Worm (Caenorhabditis elegans) whole organism, L4 larva: Measurements from ENCODE around the gene Y54G2A.48.

ENCODE experiments used
- R02D3.7 ChIP-seq: fragments of 150-350 bp; sonication (generic microtip); optimal IDR thresholded peaks from 3 replicates; lab custom pipeline; 2014; ENCODE audit warnings: missing biosample characterization, missing genetic modification characterization
- Y75B8A.6 ChIP-seq: fragments of 200-800 bp; sonication (Bioruptor generic); IDR thresholded peaks from 2 replicates; pipeline ENCODE4 v1.3.6; 2022; ENCODE audit warnings: missing genetic modification reagents, missing genetic modification characterization, missing compliant biosample characterization
- ZK337.2 ChIP-seq: fragments of 200-800 bp; sonication (Bioruptor generic); IDR thresholded peaks from 2 replicates; pipeline ENCODE4 v1.3.6; 2022; ENCODE audit warnings: missing genetic modification reagents, missing genetic modification characterization, missing compliant biosample characterization
- aha-1 ChIP-seq: fragments of 150-350 bp; peaks from one replicate; lab custom pipeline; 2014; ENCODE audit warnings: missing biosample characterization, missing genetic modification characterization
- ama-1 ChIP-seq: fragments of 150-350 bp; optimal IDR thresholded peaks from 2 replicates; lab custom pipeline; 2014; ENCODE audit warnings: inconsistent platforms, mixed read lengths
- ceh-28 ChIP-seq: fragments of 150-350 bp; optimal IDR thresholded peaks from 2 replicates; lab custom pipeline; 2014; ENCODE audit warnings: missing biosample characterization, missing genetic modification reagents, missing genetic modification characterization
- ceh-32 ChIP-seq: sonication (generic microtip); optimal IDR thresholded peaks from 2 replicates; lab custom pipeline; 2016; ENCODE audit warnings: mild to moderate bottlenecking, missing genetic modification characterization, missing compliant biosample characterization; ENCODE audit not compliant: poor library complexity
- ctbp-1 ChIP-seq: fragments of 200-800 bp; sonication (Bioruptor generic); IDR thresholded peaks from 2 replicates; pipeline ENCODE4 v1.3.6; 2022; ENCODE audit warnings: missing genetic modification reagents, missing genetic modification characterization, missing compliant biosample characterization
- daf-12 ChIP-seq: fragments of 150-350 bp; optimal IDR thresholded peaks from 2 replicates; lab custom pipeline; 2014; ENCODE audit warnings: missing biosample characterization, missing genetic modification reagents, missing genetic modification characterization
- daf-16 ChIP-seq, 3 experiments: sonication (generic microtip); optimal IDR thresholded peaks; 2 replicates each; lab custom pipeline; 2016 to 2017; ENCODE audit warnings: missing genetic modification characterization in 3 of 3, missing genetic modification reagents in 3 of 3, mild to moderate bottlenecking in 2 of 3, missing compliant biosample characterization in 2 of 3, missing biosample characterization in 1 of 3, moderate library complexity in 1 of 3
- daf-19 ChIP-seq: fragments of 200-800 bp; sonication (Bioruptor generic); conservative IDR thresholded peaks from 2 replicates; pipeline ENCODE4 v1.3.6; 2022; ENCODE audit warnings: missing genetic modification characterization, missing compliant biosample characterization
- dmd-6 ChIP-seq: fragments of 200-800 bp; sonication (Bioruptor generic); IDR thresholded peaks from 2 replicates; pipeline ENCODE4 v1.3.6; 2022; ENCODE audit warnings: missing genetic modification reagents, missing genetic modification characterization, missing compliant biosample characterization
- dmd-8 ChIP-seq: fragments of 200-800 bp; sonication (Bioruptor generic); IDR thresholded peaks from 2 replicates; pipeline ENCODE4 v1.3.6; 2022; ENCODE audit warnings: missing genetic modification characterization, missing compliant biosample characterization
- fkh-10 ChIP-seq: fragments of 150-350 bp; optimal IDR thresholded peaks from 2 replicates; lab custom pipeline; 2014; ENCODE audit warnings: missing biosample characterization, missing genetic modification reagents, missing genetic modification characterization
- hif-1 ChIP-seq, 2 experiments: sonication (generic microtip); optimal IDR thresholded peaks; 2 replicates each; lab custom pipeline; 2016 to 2017; ENCODE audit warnings: missing compliant biosample characterization in 2 of 2, missing genetic modification characterization in 2 of 2, missing genetic modification reagents in 2 of 2, missing genotype in 2 of 2, mild to moderate bottlenecking in 1 of 2
- hlh-11 ChIP-seq: fragments of 200-800 bp; sonication (Bioruptor generic); optimal IDR thresholded peaks from 2 replicates; lab custom pipeline; 2018; ENCODE audit warnings: mild to moderate bottlenecking, missing genetic modification characterization, missing compliant biosample characterization
- lim-7 ChIP-seq: fragments of 200-800 bp; sonication (Bioruptor generic); IDR thresholded peaks from 2 replicates; pipeline ENCODE4 v1.3.6; 2022; ENCODE audit warnings: missing genetic modification characterization, missing compliant biosample characterization
- lin-1 ChIP-seq: fragments of 200-800 bp; sonication (Bioruptor generic); IDR thresholded peaks from 2 replicates; pipeline ENCODE4 v1.3.6; 2022; ENCODE audit warnings: missing genetic modification reagents, missing genetic modification characterization, missing compliant biosample characterization
- lin-15B ChIP-seq: fragments of 150-350 bp; sonication (generic microtip); optimal IDR thresholded peaks from 3 replicates; lab custom pipeline; 2014; ENCODE audit warnings: missing biosample characterization, missing genetic modification characterization
- lir-3 ChIP-seq: sonication (generic microtip); optimal IDR thresholded peaks from 2 replicates; lab custom pipeline; 2016; ENCODE audit warnings: mild to moderate bottlenecking, missing genetic modification characterization, missing compliant biosample characterization
- mes-2 ChIP-seq: sonication (generic microtip); optimal IDR thresholded peaks from 2 replicates; lab custom pipeline; 2016; ENCODE audit warnings: missing genotype, mild to moderate bottlenecking, missing genetic modification characterization, missing compliant biosample characterization; ENCODE audit not compliant: poor library complexity, severe bottlenecking
- nhr-25 ChIP-seq: sonication (generic microtip); optimal IDR thresholded peaks from 2 replicates; lab custom pipeline; 2017; ENCODE audit warnings: missing genetic modification characterization, mild to moderate bottlenecking, missing compliant biosample characterization, antibody characterized with exemption, moderate library complexity, borderline replicate concordance; ENCODE audit not compliant: insufficient read depth
- nhr-48 ChIP-seq: sonication (generic microtip); optimal IDR thresholded peaks from 2 replicates; lab custom pipeline; 2016; ENCODE audit warnings: mild to moderate bottlenecking, missing genetic modification characterization, missing compliant biosample characterization
- nhr-6 ChIP-seq: fragments of 150-350 bp; optimal IDR thresholded peaks from 2 replicates; lab custom pipeline; 2014; ENCODE audit warnings: missing biosample characterization, missing genetic modification characterization
- nhr-77 ChIP-seq: fragments of 150-350 bp; optimal IDR thresholded peaks from 2 replicates; lab custom pipeline; 2014; ENCODE audit warnings: missing biosample characterization, missing genetic modification characterization
- pqm-1 ChIP-seq: sonication (generic microtip); optimal IDR thresholded peaks from 2 replicates; lab custom pipeline; 2017; ENCODE audit warnings: missing biosample characterization, missing genetic modification characterization
- rbr-2 ChIP-seq: sonication (generic microtip); optimal IDR thresholded peaks from 2 replicates; lab custom pipeline; 2016; ENCODE audit warnings: missing genotype, missing genetic modification characterization, missing compliant biosample characterization
- sdz-12 ChIP-seq: fragments of 200-800 bp; sonication (Bioruptor generic); optimal IDR thresholded peaks from 2 replicates; lab custom pipeline; 2018; ENCODE audit warnings: mild to moderate bottlenecking, missing genetic modification characterization, missing compliant biosample characterization
- snpc-4 ChIP-seq: fragments of 150-350 bp; optimal IDR thresholded peaks from 2 replicates; lab custom pipeline; 2014; ENCODE audit warnings: missing biosample characterization, missing genetic modification characterization
- spr-1 ChIP-seq: sonication (generic microtip); optimal IDR thresholded peaks from 2 replicates; lab custom pipeline; 2016; ENCODE audit warnings: mild to moderate bottlenecking, missing genetic modification characterization, missing compliant biosample characterization
- spr-3 ChIP-seq: fragments of 200-800 bp; sonication (Bioruptor generic); optimal IDR thresholded peaks from 2 replicates; lab custom pipeline; 2018; ENCODE audit warnings: mild to moderate bottlenecking, missing genetic modification characterization, missing compliant biosample characterization
- unc-130 ChIP-seq: sonication (generic microtip); optimal IDR thresholded peaks from 2 replicates; lab custom pipeline; 2016; ENCODE audit warnings: missing genetic modification reagents, missing genetic modification characterization, missing compliant biosample characterization
- unc-62 ChIP-seq, 3 experiments: fragments of 150-350 bp in 1 of 3; sonication (generic microtip); optimal IDR thresholded peaks in 2 of 3; peaks in 1 of 3; 1 replicate in 1 of 3; 2 replicates in 2 of 3; lab custom pipeline; 2014 to 2017; ENCODE audit warnings: missing biosample characterization in 3 of 3, missing genetic modification characterization in 3 of 3, missing genetic modification reagents in 3 of 3, missing genotype in 1 of 3
- zfp-3 ChIP-seq: fragments of 200-800 bp; sonication (Bioruptor generic); conservative IDR thresholded peaks from 2 replicates; pipeline ENCODE4 v1.3.6; 2022; ENCODE audit warnings: missing genetic modification reagents, missing genetic modification characterization, missing compliant biosample characterization
- zip-11 ChIP-seq: fragments of 200-800 bp; sonication (Bioruptor generic); IDR thresholded peaks from 2 replicates; pipeline ENCODE4 v1.3.6; 2022; ENCODE audit warnings: missing genetic modification characterization, missing compliant biosample characterization

The Y54G2A.48 gene

DNA sequence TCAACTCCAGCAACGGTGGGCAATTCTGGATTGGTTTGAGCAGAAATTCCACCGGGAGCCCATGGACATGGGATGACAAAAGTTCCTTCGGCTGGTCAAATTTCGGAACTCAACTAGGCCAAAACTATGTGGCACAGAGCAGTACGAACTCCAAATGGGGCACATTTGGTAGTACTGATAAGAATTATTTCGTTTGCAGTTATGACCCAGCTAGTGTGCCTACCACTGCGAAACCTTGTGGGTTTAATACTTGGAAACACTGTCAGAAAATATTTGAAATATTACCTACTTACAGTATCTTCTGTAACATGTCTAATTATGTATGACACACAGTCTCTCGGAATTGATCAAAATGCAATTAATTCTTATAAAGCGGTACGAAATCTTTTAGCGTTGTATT is 6.2 kb downstream of the Y54G2A.48 start (continued):
- TF ChIP-seq hif-1 (tag; optimal IDR thresholded peaks at IDR 0.05; lab: Kevin White, UChicago) (no peak), lir-3 (tag; lab: Kevin White, UChicago) (no peak), ama-1 (lab: Kevin White, UChicago) (no peak), lin-15B (tag; lab: Kevin White, UChicago) (no peak), nhr-25 (tag; lab: Kevin White, UChicago) (no peak), unc-130 (GFP tag; lab: Kevin White, UChicago) (no peak), ceh-32 (tag; lab: Kevin White, UChicago) (no peak), daf-16 (GFP tag; optimal IDR thresholded peaks at IDR 0.05; lab: Kevin White, UChicago) (no peak), daf-16 (tag; optimal IDR thresholded peaks at IDR 0.05; lab: Kevin White, UChicago) (peak; percentile 5), nhr-48 (tag; lab: Kevin White, UChicago) (no peak), rbr-2 (tag; lab: Kevin White, UChicago) (no peak), spr-1 (tag; lab: Kevin White, UChicago) (no peak), pqm-1 (peak; percentile 70), daf-19 (no peak), daf-12 (tag; lab: Kevin White, UChicago) (no peak), hlh-11 (tag; lab: Kevin White, UChicago) (no peak), aha-1 (peak; percentile 84), ctbp-1 (GFP tag; lab: Robert Waterston, UW) (no peak)

DNA sequence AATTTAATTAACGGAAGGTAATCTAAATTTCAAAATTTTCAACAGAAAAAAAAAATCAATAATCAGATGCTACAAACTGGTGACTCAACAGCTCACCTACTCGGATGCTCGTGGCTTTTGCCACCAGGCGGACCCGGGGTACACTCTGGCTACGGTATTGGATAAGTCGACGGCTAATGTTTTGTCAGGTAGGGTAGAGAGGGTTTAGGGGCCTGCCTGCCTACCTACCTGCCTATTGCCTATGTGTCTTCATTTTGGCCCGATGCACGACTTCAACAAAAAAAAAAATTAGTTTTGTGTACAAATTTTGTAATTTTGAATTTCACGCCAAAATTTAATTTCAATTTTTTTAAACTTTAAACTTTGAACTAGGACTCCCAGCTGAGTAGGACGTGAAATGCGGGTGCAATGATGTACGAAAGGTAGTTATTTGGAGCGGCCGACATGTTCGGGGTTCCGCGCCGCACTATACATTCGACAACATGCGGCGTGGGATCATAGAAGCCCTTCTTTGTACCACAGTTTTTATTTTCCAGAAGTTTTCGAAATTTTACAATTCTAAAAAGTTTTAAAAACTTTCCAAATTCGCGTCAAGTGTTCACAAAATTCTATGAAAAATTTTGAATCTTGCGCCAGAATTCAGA is 6.9 kb downstream of the Y54G2A.48 start:
- TF ChIP-seq zip-11 (GFP tag; lab: Robert Waterston, UW), result no peak
- TF ChIP-seq ceh-28 (tag; lab: Kevin White, UChicago), result peak; percentile 20
- TF ChIP-seq zfp-3 (GFP tag; lab: Robert Waterston, UW), result no peak
- peak; percentile 56 for TF ChIP-seq sdz-12 (GFP tag; lab: Kevin White, UChicago)
- peak; percentile 72 for TF ChIP-seq snpc-4 (tag; lab: Kevin White, UChicago)

DNA sequence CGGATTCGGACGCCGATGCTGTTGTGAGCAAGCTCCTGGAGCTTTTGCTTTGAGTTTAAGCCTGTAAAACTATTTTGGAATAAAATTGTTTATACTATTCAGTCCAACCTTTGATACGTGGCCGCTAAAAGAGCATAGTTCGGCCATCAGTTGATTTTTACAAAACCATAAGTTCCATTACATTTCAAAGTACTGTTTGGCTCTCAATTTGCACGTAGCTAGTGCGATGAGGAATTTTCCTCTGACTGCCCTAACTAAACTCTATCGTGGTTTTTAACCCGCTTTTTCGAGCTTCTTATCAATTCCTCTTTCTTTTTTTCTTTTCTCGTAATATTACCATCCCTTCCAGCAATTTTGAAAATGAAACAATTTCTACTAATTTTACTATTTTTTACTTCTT is 9.0 kb downstream of the Y54G2A.48 start, which contains the start of gene clec-80:
Gene clec-80 (plus strand): TSS at position 301 of the 400 bp plus-strand sequence.
- TF ChIP-seq pqm-1, result peak; percentile 43
- no peak for TF ChIP-seq dmd-6

DNA sequence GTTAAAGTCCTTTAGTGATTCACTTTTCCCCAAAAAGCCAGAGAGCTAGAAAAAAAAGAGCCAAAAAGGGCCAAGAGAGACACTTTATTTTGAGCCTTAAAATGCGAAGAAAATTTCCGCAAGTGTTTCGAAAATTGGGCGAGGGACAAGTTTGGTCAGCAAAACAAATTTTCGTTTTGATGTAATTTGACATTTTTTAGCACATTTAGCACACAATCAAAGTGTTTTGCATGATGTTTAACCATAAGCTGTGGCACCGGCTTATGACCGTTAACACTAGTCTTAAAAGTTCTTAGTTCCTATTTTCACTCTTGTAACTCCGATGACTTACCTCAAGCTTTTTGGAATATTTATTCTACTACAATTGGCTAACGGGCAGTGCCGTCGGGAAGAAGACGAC is 12.1 kb downstream of the Y54G2A.48 start, which contains the start of gene Y54G2A.37:
Gene Y54G2A.37 (plus strand): TSS at position 301 of the 400 bp plus-strand sequence.
- no peak for TF ChIP-seq dmd-8 (GFP tag; lab: Robert Waterston, UW)
- no peak for TF ChIP-seq ZK337.2 (GFP tag; lab: Robert Waterston, UW)
- TF ChIP-seq unc-130 (GFP tag; lab: Kevin White, UChicago), result no peak
- TF ChIP-seq R02D3.7, result no peak
- no peak for TF ChIP-seq nhr-77
- TF ChIP-seq, all 104 proteins: peak for 0

DNA sequence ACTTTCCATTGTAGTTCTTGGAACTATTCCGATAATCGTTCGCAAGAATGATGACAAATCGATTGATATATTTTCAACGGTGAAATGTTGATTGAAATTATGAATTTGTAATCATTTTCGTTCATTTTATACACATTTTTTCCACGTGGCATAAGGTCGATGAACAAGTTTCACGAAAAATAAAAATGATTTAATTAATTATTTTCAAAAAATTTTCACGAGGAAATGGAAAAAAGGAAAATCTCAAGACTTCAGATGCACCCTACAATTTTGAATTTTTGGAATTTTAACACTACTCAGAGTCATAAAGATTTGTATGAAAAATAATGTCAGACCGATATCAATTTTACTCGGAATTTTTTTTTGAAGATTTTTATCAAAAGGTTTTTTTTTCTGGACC is 12.9 kb downstream of the Y54G2A.48 start, which contains the start of gene Y54G2A.13:
Gene Y54G2A.13 (minus strand): TSS at position 101 of the 400 bp plus-strand sequence.
- TF ChIP-seq unc-130 (GFP tag; lab: Kevin White, UChicago) (no peak), unc-62 (GFP tag; optimal IDR thresholded peaks at IDR 0.05 in 1 of 2; lab: Kevin White, UChicago) (no peak), unc-62 (tag; optimal IDR thresholded peaks at IDR 0.05; lab: Kevin White, UChicago) (no peak), spr-3 (GFP tag; lab: Kevin White, UChicago) (no peak), aha-1 (no peak), pqm-1 (no peak), Y75B8A.6 (no peak), sdz-12 (GFP tag; lab: Kevin White, UChicago) (no peak), lin-1 (GFP tag; lab: Robert Waterston, UW) (no peak), snpc-4 (tag; lab: Kevin White, UChicago) (no peak), mes-2 (tag; lab: Kevin White, UChicago) (no peak), fkh-10 (GFP tag; lab: Kevin White, UChicago) (no peak), nhr-6 (no peak), lim-7 (GFP tag; lab: Robert Waterston, UW) (no peak), zfp-3 (GFP tag; lab: Robert Waterston, UW) (no peak)
